Worm (Caenorhabditis elegans): Measurements from ENCODE around the gene C16C8.11.
A peak's percentile ranks its signal among the peaks of the same experiment; 100 is the strongest.

Gene C16C8.11

DNA sequence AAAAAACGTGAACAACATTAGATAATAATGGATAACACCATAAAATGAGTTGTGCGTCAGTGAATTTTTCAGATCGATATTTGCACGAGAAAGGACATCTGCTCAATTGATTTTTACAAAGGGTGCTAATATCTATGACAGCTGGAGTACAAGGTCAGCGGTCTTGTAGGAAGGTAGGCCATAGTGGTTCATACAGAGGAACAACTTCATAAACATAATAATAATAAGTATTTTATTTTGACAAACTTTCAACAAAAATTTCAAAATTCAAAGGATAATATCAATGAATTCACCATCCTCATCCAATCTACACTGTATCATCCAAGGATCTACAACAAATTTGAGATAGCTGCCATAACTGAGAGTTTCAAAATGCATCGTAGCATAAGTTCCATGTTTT is 23.7 kb downstream of the C16C8.11 start, which contains the start of gene fbxb-104:
Gene fbxb-104 (minus strand): TSS at position 101 of the 400 bp plus-strand sequence.
- TF ChIP-seq hpl-2 (GFP tag; optimal IDR thresholded peaks at IDR 0.05): no peak

DNA sequence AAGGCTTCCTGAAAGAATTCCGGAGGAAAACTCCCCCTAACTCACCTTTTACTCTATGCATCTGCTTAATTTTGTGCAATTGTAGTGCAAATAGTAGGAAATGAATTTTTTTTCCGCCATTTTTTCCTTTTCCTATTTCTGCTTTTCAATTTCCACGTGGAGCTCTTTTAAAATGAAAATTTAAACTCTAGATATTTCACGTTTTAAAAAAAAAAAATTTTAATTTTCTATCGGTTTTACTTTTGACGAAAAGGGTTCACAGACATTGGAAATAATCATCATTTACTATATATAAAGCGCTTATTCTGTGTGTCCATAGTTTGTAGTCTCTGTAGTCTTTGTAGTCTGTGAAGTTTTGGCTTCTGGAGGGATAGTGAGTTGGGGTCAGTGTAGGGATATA is 28.1 kb downstream of the C16C8.11 start, which contains the start of gene Y49F6B.8:
Gene Y49F6B.8 (minus strand): TSS at position 101 of the 400 bp plus-strand sequence.
- TF ChIP-seq mdl-1 (tag; optimal IDR thresholded peaks at IDR 0.05): no peak
- no peak for TF ChIP-seq unc-30 (tag; optimal IDR thresholded peaks at IDR 0.05)
- no peak for TF ChIP-seq grh-1 (GFP tag; IDR thresholded peaks at IDR 0.05)
- TF ChIP-seq C04F5.9 (tag; optimal IDR thresholded peaks at IDR 0.05): no peak
- no peak for TF ChIP-seq unc-86 (tag; optimal IDR thresholded peaks at IDR 0.05)
- no peak for TF ChIP-seq lir-3 (tag; optimal IDR thresholded peaks at IDR 0.05; ENCODE audit: poor library complexity)
- no peak for TF ChIP-seq nhr-71 (tag; optimal IDR thresholded peaks at IDR 0.05)
- TF ChIP-seq lin-14 (GFP tag; optimal IDR thresholded peaks at IDR 0.05): no peak
- no peak for TF ChIP-seq vab-15 (tag; optimal IDR thresholded peaks at IDR 0.05)
- TF ChIP-seq C34B4.2 (tag; optimal IDR thresholded peaks at IDR 0.05): no peak
- TF ChIP-seq nhr-237 (tag; optimal IDR thresholded peaks at IDR 0.05): no peak
- no peak for TF ChIP-seq lin-15B (tag; optimal IDR thresholded peaks at IDR 0.05)
- no peak for TF ChIP-seq hpl-2 (GFP tag; optimal IDR thresholded peaks at IDR 0.05)
- TF ChIP-seq ztf-4 (tag; optimal IDR thresholded peaks at IDR 0.05): no peak
- no peak for TF ChIP-seq ces-1 (GFP tag; optimal IDR thresholded peaks at IDR 0.05)
- no peak for TF ChIP-seq ceh-8 (GFP tag; optimal IDR thresholded peaks at IDR 0.05)
- no peak for TF ChIP-seq xbp-1 (tag; optimal IDR thresholded peaks at IDR 0.05)

DNA sequence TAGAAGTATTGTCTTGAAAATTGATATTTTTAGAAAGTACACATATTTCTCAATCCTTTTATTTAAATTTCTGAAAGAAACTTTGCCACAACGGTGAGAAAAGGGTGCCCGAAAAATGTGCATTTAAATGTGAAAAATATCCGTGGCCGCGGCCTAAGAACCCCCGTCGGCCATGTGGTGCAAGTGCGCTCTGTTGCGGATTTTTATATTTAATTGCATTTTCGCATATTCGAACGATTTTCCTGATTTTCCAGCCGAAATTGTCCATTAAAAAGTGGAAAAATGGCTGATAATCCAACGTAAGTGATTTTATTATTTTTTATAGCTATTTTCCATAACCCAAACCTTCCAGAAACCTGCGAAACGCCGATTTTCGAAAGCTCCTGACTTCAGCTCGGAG is 28.7 kb downstream of the C16C8.11 start, which contains the start of gene smu-2:
Gene smu-2 (plus strand): TSS at position 178 of the 400 bp plus-strand sequence.
- TF ChIP-seq F16B12.6 (tag; optimal IDR thresholded peaks at IDR 0.05): peak; percentile 53
- peak; percentile 65 for TF ChIP-seq fkh-8 (tag; optimal IDR thresholded peaks at IDR 0.05)
- no peak for TF ChIP-seq hlh-17 (GFP tag; optimal IDR thresholded peaks at IDR 0.05; ENCODE audit: borderline replicate concordance)
- peak; percentile 56 for TF ChIP-seq nhr-20 (tag; optimal IDR thresholded peaks at IDR 0.05)
- TF ChIP-seq sup-37 (GFP tag; optimal IDR thresholded peaks at IDR 0.05): no peak
- peak; percentile 70 for TF ChIP-seq ces-1 (GFP tag; optimal IDR thresholded peaks at IDR 0.05)
- TF ChIP-seq mab-9 (GFP tag; IDR thresholded peaks at IDR 0.05): peak; percentile 54
- TF ChIP-seq aly-2 (tag; optimal IDR thresholded peaks at IDR 0.05): no peak
- TF ChIP-seq unc-62 (GFP tag; optimal IDR thresholded peaks at IDR 0.05): no peak
- no peak for TF ChIP-seq egl-27 (tag; optimal IDR thresholded peaks at IDR 0.05)
- peak; percentile 82 for TF ChIP-seq irx-1 (tag; optimal IDR thresholded peaks at IDR 0.05)
- TF ChIP-seq grh-1 (GFP tag; IDR thresholded peaks at IDR 0.05): no peak
- TF ChIP-seq nhr-237 (tag; optimal IDR thresholded peaks at IDR 0.05): peak; percentile 39
- no peak for TF ChIP-seq aha-1 (tag; optimal IDR thresholded peaks at IDR 0.05)
- no peak for TF ChIP-seq pag-3 (tag; optimal IDR thresholded peaks at IDR 0.05; ENCODE audit: borderline replicate concordance, insufficient read depth)
- TF ChIP-seq lir-3 (tag; optimal IDR thresholded peaks at IDR 0.05; ENCODE audit: poor library complexity): peak; percentile 87
- TF ChIP-seq vab-15 (tag; optimal IDR thresholded peaks at IDR 0.05): peak; percentile 68
- no peak for TF ChIP-seq ets-5 (GFP tag; IDR thresholded peaks at IDR 0.05)
- peak; percentile 66 for TF ChIP-seq sox-4 (tag; optimal IDR thresholded peaks at IDR 0.05)
- peak; percentile 57 for TF ChIP-seq nhr-19 (GFP tag; conservative IDR thresholded peaks at IDR 0.05)
- peak; percentile 84 for TF ChIP-seq ceh-90 (tag; optimal IDR thresholded peaks at IDR 0.05)
- TF ChIP-seq skn-1 (tag; optimal IDR thresholded peaks at IDR 0.05): peak; percentile 37
- TF ChIP-seq pqm-1 (tag; optimal IDR thresholded peaks at IDR 0.05): no peak
- TF ChIP-seq unc-98 (GFP tag; IDR thresholded peaks at IDR 0.05): peak; percentile 68
- peak; percentile 68 for TF ChIP-seq nhr-90 (tag; optimal IDR thresholded peaks at IDR 0.05; ENCODE audit: poor library complexity)
- peak; percentile 71 for TF ChIP-seq tbx-2 (tag; optimal IDR thresholded peaks at IDR 0.05)
- TF ChIP-seq nhr-84 (tag; optimal IDR thresholded peaks at IDR 0.05): no peak
- TF ChIP-seq fkh-10 (GFP tag; optimal IDR thresholded peaks at IDR 0.05): peak; percentile 44
- no peak for TF ChIP-seq nhr-12 (tag; optimal IDR thresholded peaks at IDR 0.05)
- no peak for TF ChIP-seq zip-4 (GFP tag; optimal IDR thresholded peaks at IDR 0.05)
- TF ChIP-seq nhr-85 (tag): peak; percentile 83
- TF ChIP-seq unc-130 (tag; optimal IDR thresholded peaks at IDR 0.05): no peak
- peak; percentile 67 for TF ChIP-seq C04F5.9 (tag; optimal IDR thresholded peaks at IDR 0.05)
- TF ChIP-seq isw-1 (GFP tag; IDR thresholded peaks at IDR 0.05): peak; percentile 68
- TF ChIP-seq hlh-4 (tag; optimal IDR thresholded peaks at IDR 0.05): no peak
- peak; percentile 88 for TF ChIP-seq lin-15B (tag; optimal IDR thresholded peaks at IDR 0.05)
- no peak for TF ChIP-seq Y116A8C.19 (tag; optimal IDR thresholded peaks at IDR 0.05; ENCODE audit: borderline replicate concordance)
- TF ChIP-seq nhr-71 (tag; optimal IDR thresholded peaks at IDR 0.05): no peak
- TF ChIP-seq dpl-1 (GFP tag; optimal IDR thresholded peaks at IDR 0.05): peak; percentile 50 to 73 (median 64)

Measured in whole organism, L1 larva.